Worm (Caenorhabditis elegans) whole organism, L4 larva: ENCODE measurements around the gene K10H10.9.

Experiments
- D1046.2 ChIP-seq: fragments of 200-800 bp; sonication (Bioruptor generic); IDR thresholded peaks from 2 replicates; pipeline ENCODE4 v1.3.6; 2022; ENCODE audit warnings: missing genetic modification characterization, missing compliant biosample characterization
- F10B5.3 ChIP-seq: sonication (generic microtip); optimal IDR thresholded peaks from 2 replicates; lab custom pipeline; 2016; ENCODE audit warnings: mild to moderate bottlenecking, missing genetic modification characterization, missing compliant biosample characterization
- F37D6.2 ChIP-seq: sonication (generic microtip); optimal IDR thresholded peaks from 2 replicates; lab custom pipeline; 2016; ENCODE audit warnings: mild to moderate bottlenecking, missing genetic modification characterization, missing compliant biosample characterization
- F44E2.7 ChIP-seq: fragments of 200-800 bp; sonication (Bioruptor generic); IDR thresholded peaks from 2 replicates; pipeline ENCODE4 v2.1.2; 2022; ENCODE audit warnings: missing genetic modification characterization, missing compliant biosample characterization
- F49E8.2 ChIP-seq: sonication (generic microtip); optimal IDR thresholded peaks from 2 replicates; lab custom pipeline; 2016; ENCODE audit warnings: missing compliant biosample characterization, mild to moderate bottlenecking, missing genetic modification characterization, borderline replicate concordance
- T26A8.4 ChIP-seq: fragments of 200-800 bp; sonication (Bioruptor generic); IDR thresholded peaks from 2 replicates; pipeline ENCODE4 v1.3.6; 2022; ENCODE audit warnings: missing genetic modification characterization, missing compliant biosample characterization
- Y105C5A.15 ChIP-seq: fragments of 200-800 bp; sonication (Bioruptor generic); IDR thresholded peaks from 2 replicates; pipeline ENCODE4 v1.3.6; 2022; ENCODE audit warnings: missing genetic modification characterization, missing compliant biosample characterization
- Y48G9A.11 ChIP-seq: fragments of 200-800 bp; sonication (Bioruptor generic); IDR thresholded peaks from 2 replicates; pipeline ENCODE4 v1.3.6; 2022; ENCODE audit warnings: missing genetic modification reagents, missing genetic modification characterization, missing compliant biosample characterization
- Y5F2A.4 ChIP-seq: fragments of 200-800 bp; sonication (Bioruptor generic); optimal IDR thresholded peaks from 2 replicates; lab custom pipeline; 2018; ENCODE audit warnings: mild to moderate bottlenecking, missing genetic modification characterization, missing compliant biosample characterization
- ZK546.5 ChIP-seq, 2 experiments: sonication (generic microtip); optimal IDR thresholded peaks; 2 replicates each; lab custom pipeline; 2017; ENCODE audit warnings: missing biosample characterization in 2 of 2, missing genetic modification characterization in 2 of 2
- aha-1 ChIP-seq: fragments of 150-350 bp; peaks from one replicate; lab custom pipeline; 2014; ENCODE audit warnings: missing biosample characterization, missing genetic modification characterization
- arid-1 ChIP-seq: fragments of 200-800 bp; sonication (Bioruptor generic); conservative IDR thresholded peaks from 2 replicates; pipeline ENCODE4 v1.3.6; 2022; ENCODE audit warnings: missing genetic modification reagents, missing genetic modification characterization, missing compliant biosample characterization
- ceh-20 ChIP-seq: fragments of 200-800 bp; sonication (Bioruptor generic); IDR thresholded peaks from 2 replicates; pipeline ENCODE4 v1.3.6; 2022; ENCODE audit warnings: missing genetic modification reagents, missing genetic modification characterization, missing compliant biosample characterization
- ceh-32 ChIP-seq: sonication (generic microtip); optimal IDR thresholded peaks from 2 replicates; lab custom pipeline; 2016; ENCODE audit warnings: mild to moderate bottlenecking, missing genetic modification characterization, missing compliant biosample characterization; ENCODE audit not compliant: poor library complexity
- ctbp-1 ChIP-seq: fragments of 200-800 bp; sonication (Bioruptor generic); IDR thresholded peaks from 2 replicates; pipeline ENCODE4 v1.3.6; 2022; ENCODE audit warnings: missing genetic modification reagents, missing genetic modification characterization, missing compliant biosample characterization
- daf-16 ChIP-seq, 3 experiments: sonication (generic microtip); optimal IDR thresholded peaks; 2 replicates each; lab custom pipeline; 2016 to 2017; ENCODE audit warnings: missing genetic modification characterization in 3 of 3, missing genetic modification reagents in 3 of 3, mild to moderate bottlenecking in 2 of 3, missing compliant biosample characterization in 2 of 3, missing biosample characterization in 1 of 3, moderate library complexity in 1 of 3
- daf-19 ChIP-seq: fragments of 200-800 bp; sonication (Bioruptor generic); conservative IDR thresholded peaks from 2 replicates; pipeline ENCODE4 v1.3.6; 2022; ENCODE audit warnings: missing genetic modification characterization, missing compliant biosample characterization
- dmd-6 ChIP-seq: fragments of 200-800 bp; sonication (Bioruptor generic); IDR thresholded peaks from 2 replicates; pipeline ENCODE4 v1.3.6; 2022; ENCODE audit warnings: missing genetic modification reagents, missing genetic modification characterization, missing compliant biosample characterization
- dpl-1 ChIP-seq: fragments of 150-350 bp; optimal IDR thresholded peaks from 2 replicates; lab custom pipeline; 2014; ENCODE audit warnings: missing biosample characterization, missing genetic modification reagents, missing genetic modification characterization
- duxl-1 ChIP-seq: sonication (generic microtip); optimal IDR thresholded peaks from 2 replicates; lab custom pipeline; 2016; ENCODE audit warnings: mild to moderate bottlenecking, missing genetic modification characterization, moderate library complexity, missing compliant biosample characterization; ENCODE audit not compliant: poor library complexity
- dve-1 ChIP-seq: sonication (generic microtip); optimal IDR thresholded peaks from 2 replicates; lab custom pipeline; 2017; ENCODE audit warnings: antibody characterized with exemption, mild to moderate bottlenecking, missing genetic modification characterization, missing compliant biosample characterization; ENCODE audit not compliant: insufficient read depth
- egl-43 ChIP-seq: fragments of 200-800 bp; sonication (Bioruptor generic); IDR thresholded peaks from 2 replicates; pipeline ENCODE4 v1.3.6; 2022; ENCODE audit warnings: missing genetic modification reagents, missing genetic modification characterization, missing compliant biosample characterization
- fkh-10 ChIP-seq: fragments of 150-350 bp; optimal IDR thresholded peaks from 2 replicates; lab custom pipeline; 2014; ENCODE audit warnings: missing biosample characterization, missing genetic modification reagents, missing genetic modification characterization
- hlh-11 ChIP-seq: fragments of 200-800 bp; sonication (Bioruptor generic); optimal IDR thresholded peaks from 2 replicates; lab custom pipeline; 2018; ENCODE audit warnings: mild to moderate bottlenecking, missing genetic modification characterization, missing compliant biosample characterization
- hlh-30 ChIP-seq: sonication (generic microtip); optimal IDR thresholded peaks from 2 replicates; lab custom pipeline; 2017; ENCODE audit warnings: antibody characterized with exemption, mild to moderate bottlenecking, missing genetic modification characterization, missing compliant biosample characterization; ENCODE audit not compliant: insufficient read depth
- hmg-1.1 ChIP-seq: fragments of 200-800 bp; sonication (Bioruptor generic); IDR thresholded peaks from 2 replicates; pipeline ENCODE4 v1.3.6; 2022; ENCODE audit warnings: missing genetic modification reagents, missing genetic modification characterization, missing compliant biosample characterization
- jun-1 ChIP-seq: fragments of 150-350 bp; optimal IDR thresholded peaks from 2 replicates; lab custom pipeline; 2014; ENCODE audit warnings: missing biosample characterization, missing genetic modification reagents, missing genetic modification characterization
- lin-15B ChIP-seq: fragments of 150-350 bp; sonication (generic microtip); optimal IDR thresholded peaks from 3 replicates; lab custom pipeline; 2014; ENCODE audit warnings: missing biosample characterization, missing genetic modification characterization
- lin-29 ChIP-seq: fragments of 200-800 bp; sonication (Bioruptor generic); IDR thresholded peaks from 2 replicates; pipeline ENCODE4 v1.3.6; 2022; ENCODE audit warnings: missing genetic modification reagents, missing genetic modification characterization, missing compliant biosample characterization
- lin-38 ChIP-seq: fragments of 200-800 bp; sonication (Bioruptor generic); IDR thresholded peaks from 2 replicates; pipeline ENCODE4 v1.3.6; 2022; ENCODE audit warnings: missing genetic modification reagents, missing genetic modification characterization, missing compliant biosample characterization
- madf-9 ChIP-seq: fragments of 200-800 bp; sonication (Bioruptor generic); conservative IDR thresholded peaks from 2 replicates; pipeline ENCODE4 v1.3.6; 2022; ENCODE audit warnings: missing genetic modification reagents, missing genetic modification characterization, missing compliant biosample characterization
- mep-1 ChIP-seq: fragments of 150-350 bp; sonication (generic microtip); optimal IDR thresholded peaks from 3 replicates; lab custom pipeline; 2014; ENCODE audit warnings: missing biosample characterization, missing genetic modification characterization
- mes-2 ChIP-seq: sonication (generic microtip); optimal IDR thresholded peaks from 2 replicates; lab custom pipeline; 2016; ENCODE audit warnings: missing genotype, mild to moderate bottlenecking, missing genetic modification characterization, missing compliant biosample characterization; ENCODE audit not compliant: poor library complexity, severe bottlenecking
- nhr-10 ChIP-seq: fragments of 150-350 bp; optimal IDR thresholded peaks from 2 replicates; lab custom pipeline; 2014; ENCODE audit warnings: missing biosample characterization, missing genetic modification characterization
- nhr-102 ChIP-seq: sonication (generic microtip); optimal IDR thresholded peaks from 2 replicates; lab custom pipeline; 2016; ENCODE audit warnings: mild to moderate bottlenecking, missing genetic modification characterization, moderate library complexity, missing compliant biosample characterization
- nhr-11 ChIP-seq: fragments of 150-350 bp; optimal IDR thresholded peaks from 2 replicates; lab custom pipeline; 2014; ENCODE audit warnings: missing biosample characterization, missing genetic modification characterization
- nhr-28 ChIP-seq: fragments of 150-350 bp; optimal IDR thresholded peaks from 2 replicates; lab custom pipeline; 2014; ENCODE audit warnings: missing biosample characterization, missing genetic modification characterization
- nhr-41 ChIP-seq: fragments of 200-800 bp; sonication (Bioruptor generic); IDR thresholded peaks from 2 replicates; pipeline ENCODE4 v1.3.6; 2022; ENCODE audit warnings: missing genetic modification reagents, missing genetic modification characterization, missing compliant biosample characterization
- nhr-42 ChIP-seq: fragments of 200-800 bp; sonication (Bioruptor generic); IDR thresholded peaks from 2 replicates; pipeline ENCODE4 v1.3.6; 2022; ENCODE audit warnings: missing genetic modification characterization, missing compliant biosample characterization
- nhr-48 ChIP-seq: sonication (generic microtip); optimal IDR thresholded peaks from 2 replicates; lab custom pipeline; 2016; ENCODE audit warnings: mild to moderate bottlenecking, missing genetic modification characterization, missing compliant biosample characterization
- nhr-76 ChIP-seq: fragments of 150-350 bp; optimal IDR thresholded peaks from 2 replicates; lab custom pipeline; 2014; ENCODE audit warnings: missing biosample characterization, missing genetic modification characterization
- nhr-77 ChIP-seq: fragments of 150-350 bp; optimal IDR thresholded peaks from 2 replicates; lab custom pipeline; 2014; ENCODE audit warnings: missing biosample characterization, missing genetic modification characterization
- sdz-12 ChIP-seq: fragments of 200-800 bp; sonication (Bioruptor generic); optimal IDR thresholded peaks from 2 replicates; lab custom pipeline; 2018; ENCODE audit warnings: mild to moderate bottlenecking, missing genetic modification characterization, missing compliant biosample characterization
- set-16 ChIP-seq: fragments of 200-800 bp; sonication (Bioruptor generic); IDR thresholded peaks from 2 replicates; pipeline ENCODE4 v1.3.6; 2022; ENCODE audit warnings: missing genetic modification reagents, missing genetic modification characterization, missing compliant biosample characterization
- snpc-1.2 ChIP-seq: fragments of 200-800 bp; sonication (Bioruptor generic); IDR thresholded peaks from 2 replicates; pipeline ENCODE4 v1.3.6; 2022; ENCODE audit warnings: missing genetic modification reagents, missing genetic modification characterization, missing compliant biosample characterization
- snpc-4 ChIP-seq: fragments of 150-350 bp; optimal IDR thresholded peaks from 2 replicates; lab custom pipeline; 2014; ENCODE audit warnings: missing biosample characterization, missing genetic modification characterization
- spr-3 ChIP-seq: fragments of 200-800 bp; sonication (Bioruptor generic); optimal IDR thresholded peaks from 2 replicates; lab custom pipeline; 2018; ENCODE audit warnings: mild to moderate bottlenecking, missing genetic modification characterization, missing compliant biosample characterization
- tag-97 ChIP-seq: fragments of 200-800 bp; sonication (Bioruptor generic); IDR thresholded peaks from 2 replicates; pipeline ENCODE4 v1.3.6; 2022; ENCODE audit warnings: missing genetic modification characterization, missing compliant biosample characterization
- vab-7 ChIP-seq: fragments of 200-800 bp; sonication (Bioruptor generic); IDR thresholded peaks from 2 replicates; pipeline ENCODE4 v1.3.6; 2022; ENCODE audit warnings: missing genetic modification reagents, missing genetic modification characterization, missing compliant biosample characterization

The K10H10.9 gene

ce11 chrII:14561549-14562115 is 46.7 kb upstream of the K10H10.9 start, which contains the start of gene mog-4 (continued):
- peak; percentile 89 for TF ChIP-seq Y105C5A.15 (GFP tag; lab: Robert Waterston, UW)
- peak; percentile 75 for TF ChIP-seq fkh-10 (GFP tag; lab: Kevin White, UChicago)
- peak; percentile 98 for TF ChIP-seq lin-38 (GFP tag; lab: Robert Waterston, UW)
- peak; percentile 62 for TF ChIP-seq nhr-10
- TF ChIP-seq nhr-42, result peak; percentile 100
- TF ChIP-seq T26A8.4 (GFP tag; lab: Robert Waterston, UW), result peak; percentile 99
- TF ChIP-seq F44E2.7, result peak; percentile 77; the same call in 1 of the 2 replicates
- peak; percentile 98 for TF ChIP-seq arid-1 (GFP tag; lab: Robert Waterston, UW)
- TF ChIP-seq duxl-1, result peak; percentile 92
- TF ChIP-seq F49E8.2 (tag; lab: Kevin White, UChicago), result peak; percentile 84
- peak; percentile 95 for TF ChIP-seq hlh-11 (tag; lab: Kevin White, UChicago)
- peak; percentile 73 for TF ChIP-seq sdz-12 (GFP tag; lab: Kevin White, UChicago)
- peak; percentile 100 for TF ChIP-seq hmg-1.1 (GFP tag; lab: Robert Waterston, UW)
- TF ChIP-seq lin-15B (tag; lab: Kevin White, UChicago), result peak; percentile 59
- peak; percentile 84 for TF ChIP-seq aha-1 (tag; lab: Kevin White, UChicago)
- TF ChIP-seq ctbp-1 (GFP tag; lab: Robert Waterston, UW), result peak; percentile 99
- peak; percentile 94 for TF ChIP-seq dve-1 (tag; lab: Kevin White, UChicago)
- peak; percentile 95 for TF ChIP-seq nhr-102 (tag; lab: Kevin White, UChicago)
- peak; percentile 100 for TF ChIP-seq ceh-20
- peak; percentile 98 for TF ChIP-seq Y48G9A.11 (GFP tag; lab: Robert Waterston, UW)
- peak; percentile 100 for TF ChIP-seq vab-7
- peak; percentile 98 for TF ChIP-seq egl-43 (GFP tag; lab: Robert Waterston, UW)
- TF ChIP-seq nhr-28, result peak; percentile 58
- TF ChIP-seq set-16 (GFP tag; lab: Robert Waterston, UW), result peak; percentile 9; the same call in 1 of the 2 replicates
- TF ChIP-seq daf-19, result peak; percentile 98
- TF ChIP-seq dpl-1, result peak; percentile 79
- peak; percentile 98 for TF ChIP-seq lin-29 (GFP tag; lab: Robert Waterston, UW)
- peak; percentile 70 to 92 for TF ChIP-seq daf-16 (GFP tag; optimal IDR thresholded peaks at IDR 0.05; lab: Kevin White, UChicago)
- peak; percentile 76 for TF ChIP-seq daf-16 (tag; optimal IDR thresholded peaks at IDR 0.05; lab: Kevin White, UChicago)
- TF ChIP-seq hlh-30 (tag; lab: Kevin White, UChicago), result peak; percentile 71
- TF ChIP-seq ZK546.5 (tag; optimal IDR thresholded peaks at IDR 0.05; lab: Kevin White, UChicago), result peak in 1 of 2 experiments; percentile 63
- TF ChIP-seq Y5F2A.4, result peak; percentile 64
- peak; percentile 98 for TF ChIP-seq D1046.2 (GFP tag; lab: Robert Waterston, UW)
- peak; percentile 99 for TF ChIP-seq nhr-77 (tag; lab: Kevin White, UChicago)
- TF ChIP-seq snpc-1.2, result peak; percentile 91
- peak; percentile 92 for TF ChIP-seq F37D6.2 (tag; lab: Kevin White, UChicago)
- TF ChIP-seq jun-1 (tag; lab: Kevin White, UChicago), result peak; percentile 40
- TF ChIP-seq ceh-32 (tag; lab: Kevin White, UChicago), result peak; percentile 57
- peak; percentile 100 for TF ChIP-seq madf-9 (GFP tag; lab: Robert Waterston, UW)
- TF ChIP-seq dmd-6, result peak; percentile 100
- TF ChIP-seq nhr-41 (GFP tag; lab: Robert Waterston, UW), result peak; percentile 98
- peak; percentile 84 for TF ChIP-seq spr-3 (GFP tag; lab: Kevin White, UChicago)
- peak; percentile 79 for TF ChIP-seq nhr-11
- peak; percentile 32 for TF ChIP-seq snpc-4 (tag; lab: Kevin White, UChicago)
- TF ChIP-seq mep-1 (tag; lab: Kevin White, UChicago), result peak; percentile 90
- TF ChIP-seq tag-97, result peak; percentile 100
- TF ChIP-seq F10B5.3 (tag; lab: Kevin White, UChicago), result peak; percentile 74
- TF ChIP-seq nhr-48 (tag; lab: Kevin White, UChicago), result peak; percentile 87
- TF ChIP-seq nhr-76 (tag; lab: Kevin White, UChicago), result peak; percentile 43
- TF ChIP-seq mes-2 (tag; lab: Kevin White, UChicago), result peak; percentile 98
